Fruit fly (Drosophila melanogaster): ENCODE data around the gene CG11327.

The CG11327 gene

dm6 chr2L:6649085-6649754 is 37.3 kb downstream of the CG11327 start, which contains the start of the genes CG31635 and Tango1 (continued):
- TF ChIP-seq nom (GFP tag; optimal IDR thresholded peaks at IDR 0.05) = no peak
- TF ChIP-seq CG9932 (GFP tag; IDR thresholded peaks at IDR 0.05) = 0 out of 2 replicates have a peak, but pooled peaks have one; percentile 40
- TF ChIP-seq CG11247 (GFP tag; IDR thresholded peaks at IDR 0.05) = no peak
- no peak for TF ChIP-seq Tbp (GFP tag; optimal IDR thresholded peaks at IDR 0.05)
- no peak for TF ChIP-seq CG8388 (GFP tag; optimal IDR thresholded peaks at IDR 0.05)
- TF ChIP-seq tap (tag; optimal IDR thresholded peaks at IDR 0.05) = no peak
- no peak for TF ChIP-seq gt (GFP tag; IDR thresholded peaks at IDR 0.05)
- peak; percentile 25 for TF ChIP-seq Hr3 (GFP tag; optimal IDR thresholded peaks at IDR 0.05)
- no peak for TF ChIP-seq ranshi (GFP tag; IDR thresholded peaks at IDR 0.05)
- no peak for TF ChIP-seq seq (GFP tag; IDR thresholded peaks at IDR 0.05)
- no peak for TF ChIP-seq CG8944 (GFP tag; optimal IDR thresholded peaks at IDR 0.05)
- TF ChIP-seq CG42726 (GFP tag; IDR thresholded peaks at IDR 0.05; ENCODE audit: partially characterized antibody) = no peak
- peak; percentile 48 for TF ChIP-seq Sry-δ (GFP tag; optimal IDR thresholded peaks at IDR 0.05)
- TF ChIP-seq Gug (GFP tag; IDR thresholded peaks at IDR 0.05) = no peak
- TF ChIP-seq Xrp1 (GFP tag; IDR thresholded peaks at IDR 0.05) = 0 out of 2 replicates have a peak, but pooled peaks have one; percentile 24
- no peak for TF ChIP-seq prd (optimal IDR thresholded peaks at IDR 0.05)
- peak; percentile 62; the same call in 1 of the 3 replicates for TF ChIP-seq prd (GFP tag; IDR thresholded peaks at IDR 0.05)
- no peak for TF ChIP-seq Jarid2 (GFP tag; optimal IDR thresholded peaks at IDR 0.05)
- no peak for TF ChIP-seq CG1792 (GFP tag; optimal IDR thresholded peaks at IDR 0.05)
- TF ChIP-seq Eip74EF (GFP tag; optimal IDR thresholded peaks at IDR 0.05) = no peak
- TF ChIP-seq CG12391 (tag; optimal IDR thresholded peaks at IDR 0.05) = peak; percentile 50
- no peak for TF ChIP-seq CG15073 (GFP tag; optimal IDR thresholded peaks at IDR 0.05)
- TF ChIP-seq Aef1 (GFP tag; IDR thresholded peaks at IDR 0.05) = peak; percentile 26; the same call in 1 of the 3 replicates
- TF ChIP-seq CG8478 (optimal IDR thresholded peaks at IDR 0.05) = no peak
- no peak for TF ChIP-seq hbn (GFP tag; IDR thresholded peaks at IDR 0.05; ENCODE audit: partially characterized antibody)
- 0 out of 3 replicates have a peak, but pooled peaks have one; percentile 37 for TF ChIP-seq CG11093 (GFP tag; IDR thresholded peaks at IDR 0.05)
- TF ChIP-seq zfh1 (GFP tag; IDR thresholded peaks at IDR 0.05) = no peak
- TF ChIP-seq E2f1 (GFP tag; IDR thresholded peaks at IDR 0.05) = peak; percentile 19; the same call in 1 of the 2 replicates
- no peak for TF ChIP-seq grn (GFP tag; optimal IDR thresholded peaks at IDR 0.05)
- TF ChIP-seq sna (GFP tag; IDR thresholded peaks at IDR 0.05; ENCODE audit: partially characterized antibody) = no peak
- no peak for TF ChIP-seq ATbp (GFP tag; optimal IDR thresholded peaks at IDR 0.05)
- no peak for TF ChIP-seq NfI (GFP tag; optimal IDR thresholded peaks at IDR 0.05)
- no peak for TF ChIP-seq eyg (GFP tag; optimal IDR thresholded peaks at IDR 0.05)
- no peak for TF ChIP-seq ash1 (GFP tag; optimal IDR thresholded peaks at IDR 0.05)
- TF ChIP-seq CG9215 (GFP tag; IDR thresholded peaks at IDR 0.05) = peak; percentile 43
- peak; percentile 35 for TF ChIP-seq CG12299 (tag; optimal IDR thresholded peaks at IDR 0.05)
- TF ChIP-seq CG14050 (GFP tag; IDR thresholded peaks at IDR 0.05) = no peak
- TF ChIP-seq peb (GFP tag; IDR thresholded peaks at IDR 0.05) = no peak
- TF ChIP-seq abd-A (tag; optimal IDR thresholded peaks at IDR 0.05) = no peak
- TF ChIP-seq sim (GFP tag; IDR thresholded peaks at IDR 0.05) = no peak
- TF ChIP-seq HHEX (GFP tag; optimal IDR thresholded peaks at IDR 0.05) = no peak
- peak; percentile 73 for TF ChIP-seq Lhr (GFP tag; optimal IDR thresholded peaks at IDR 0.05)
- no peak for TF ChIP-seq shn (GFP tag; optimal IDR thresholded peaks at IDR 0.05)
- no peak for TF ChIP-seq Ada2b (GFP tag; IDR thresholded peaks at IDR 0.05)
- no peak for TF ChIP-seq CG15269 (tag; optimal IDR thresholded peaks at IDR 0.05)
- peak; percentile 89 for TF ChIP-seq pzg (GFP tag; optimal IDR thresholded peaks at IDR 0.05)
- TF ChIP-seq CG6683 (GFP tag; optimal IDR thresholded peaks at IDR 0.05) = no peak
- no peak for TF ChIP-seq unpg (GFP tag; optimal IDR thresholded peaks at IDR 0.05)
- TF ChIP-seq CG17829 (tag; optimal IDR thresholded peaks at IDR 0.05) = peak; percentile 57
- no peak for TF ChIP-seq CG18599 (GFP tag; optimal IDR thresholded peaks at IDR 0.05)
- no peak for TF ChIP-seq CTCF (GFP tag; optimal IDR thresholded peaks at IDR 0.05)

Measured in whole organism, embryonic.